Fruit fly (Drosophila melanogaster): ENCODE data around the gene Mi-2.

Gene Mi-2

dm6 chr3L:19870843-19871666, 39.0 kb downstream of the Mi-2 start, which contains the start of the genes Rab8 and Usp32 (continued):
- peak; percentile 28 for TF ChIP-seq CG2875 (GFP tag; optimal IDR thresholded peaks at IDR 0.05)
- peak; percentile 89 for TF ChIP-seq Bgb (GFP tag; IDR thresholded peaks at IDR 0.05; ENCODE audit: partially characterized antibody)
- TF ChIP-seq Dbx (GFP tag; IDR thresholded peaks at IDR 0.05), result peak; percentile 82
- TF ChIP-seq CG6254 (GFP tag; optimal IDR thresholded peaks at IDR 0.05), result no peak
- peak; percentile 14 for TF ChIP-seq zf30C (GFP tag; optimal IDR thresholded peaks at IDR 0.05)
- no peak for TF ChIP-seq CG1603 (tag; optimal IDR thresholded peaks at IDR 0.05)
- peak; percentile 93 for TF ChIP-seq CG4617 (GFP tag; optimal IDR thresholded peaks at IDR 0.05; ENCODE audit: borderline replicate concordance)
- peak; percentile 74 for TF ChIP-seq CG34422 (GFP tag; IDR thresholded peaks at IDR 0.05)
- TF ChIP-seq CG11398 (GFP tag; optimal IDR thresholded peaks at IDR 0.05), result peak; percentile 37
- TF ChIP-seq GATAe (GFP tag; conservative IDR thresholded peaks at IDR 0.05), result no peak
- TF ChIP-seq CG15073 (GFP tag; optimal IDR thresholded peaks at IDR 0.05), result no peak
- TF ChIP-seq E2f1 (GFP tag; IDR thresholded peaks at IDR 0.05), result no peak; the same call in 1 of the 2 replicates
- TF ChIP-seq CG8281 (tag; optimal IDR thresholded peaks at IDR 0.05), result no peak
- TF ChIP-seq Dip2 (GFP tag; IDR thresholded peaks at IDR 0.05), result no peak
- peak; percentile 80 for TF ChIP-seq her (GFP tag; optimal IDR thresholded peaks at IDR 0.05)
- peak; percentile 11 for TF ChIP-seq gfzf (GFP tag; optimal IDR thresholded peaks at IDR 0.05)
- peak; percentile 58 for TF ChIP-seq Myb (GFP tag; optimal IDR thresholded peaks at IDR 0.05)
- peak; percentile 61 for TF ChIP-seq chn (GFP tag; optimal IDR thresholded peaks at IDR 0.05)
- peak; percentile 11 for TF ChIP-seq CG13123 (GFP tag; optimal IDR thresholded peaks at IDR 0.05)
- peak; percentile 78 for TF ChIP-seq Hmr (GFP tag; optimal IDR thresholded peaks at IDR 0.05)
- no peak for TF ChIP-seq wor (GFP tag; IDR thresholded peaks at IDR 0.05)
- TF ChIP-seq Max (GFP tag; optimal IDR thresholded peaks at IDR 0.05), result peak; percentile 57
- TF ChIP-seq nerfin-1 (tag; optimal IDR thresholded peaks at IDR 0.05), result peak; percentile 74
- TF ChIP-seq CG2116 (GFP tag; optimal IDR thresholded peaks at IDR 0.05), result peak; percentile 90
- no peak for TF ChIP-seq gcm2 (GFP tag; optimal IDR thresholded peaks at IDR 0.05)
- peak in 1 of 2 experiments; percentile 24 for TF ChIP-seq Trl (optimal IDR thresholded peaks at IDR 0.05)
- TF ChIP-seq Trl (GFP tag; optimal IDR thresholded peaks at IDR 0.05), result peak; percentile 72
- TF ChIP-seq cg (GFP tag; optimal IDR thresholded peaks at IDR 0.05), result peak; percentile 61
- no peak for TF ChIP-seq dmrt99B (tag; optimal IDR thresholded peaks at IDR 0.05)
- peak; percentile 57 for TF ChIP-seq CG15601 (tag; optimal IDR thresholded peaks at IDR 0.05)
- TF ChIP-seq row (GFP tag; IDR thresholded peaks at IDR 0.05), result 0 out of 3 replicates have a peak, but pooled peaks have one; percentile 34
- TF ChIP-seq CG9876 (GFP tag; optimal IDR thresholded peaks at IDR 0.05), result peak; percentile 64
- TF ChIP-seq vvl (GFP tag; IDR thresholded peaks at IDR 0.05), result peak; percentile 77
- peak; percentile 88 for TF ChIP-seq chinmo (GFP tag; IDR thresholded peaks at IDR 0.05; ENCODE audit: partially characterized antibody)
- TF ChIP-seq lab (GFP tag; optimal IDR thresholded peaks at IDR 0.05), result peak; percentile 84
- TF ChIP-seq Sin3A (optimal IDR thresholded peaks at IDR 0.05), result peak; percentile 83
- TF ChIP-seq odd (GFP tag; optimal IDR thresholded peaks at IDR 0.05), result peak; percentile 13
- TF ChIP-seq CG12942 (GFP tag; optimal IDR thresholded peaks at IDR 0.05), result peak; percentile 50
- peak; percentile 70 for TF ChIP-seq CG17186 (GFP tag; optimal IDR thresholded peaks at IDR 0.05)
- TF ChIP-seq NC2α (GFP tag; optimal IDR thresholded peaks at IDR 0.05), result peak; percentile 49
- TF ChIP-seq MESR4 (GFP tag; optimal IDR thresholded peaks at IDR 0.05), result peak; percentile 96
- peak; percentile 47 for TF ChIP-seq CG4282 (GFP tag; optimal IDR thresholded peaks at IDR 0.05)
- TF ChIP-seq kay (GFP tag; optimal IDR thresholded peaks at IDR 0.05), result peak; percentile 50
- TF ChIP-seq CG10654 (GFP tag; optimal IDR thresholded peaks at IDR 0.05), result peak; percentile 46
- peak; percentile 65 for TF ChIP-seq CG14710 (tag; optimal IDR thresholded peaks at IDR 0.05)
- TF ChIP-seq maf-S (GFP tag; optimal IDR thresholded peaks at IDR 0.05), result peak; percentile 53
- TF ChIP-seq CG18764 (GFP tag; optimal IDR thresholded peaks at IDR 0.05), result peak; percentile 34
- peak; percentile 85 for TF ChIP-seq Ets97D (GFP tag; optimal IDR thresholded peaks at IDR 0.05)
- TF ChIP-seq CG6272 (GFP tag; IDR thresholded peaks at IDR 0.05), result no peak

Data from whole organism, embryonic.